Worm (Caenorhabditis elegans) whole organism, L4 larva: ENCODE measurements around the gene R11D1.12.
A peak's percentile ranks its signal among the peaks of the same experiment; 100 is the strongest.

Experiments
- ceh-28 ChIP-seq: fragments of 150-350 bp; optimal IDR thresholded peaks from 2 replicates; lab custom pipeline; 2014; ENCODE audit warnings: missing biosample characterization, missing genetic modification reagents, missing genetic modification characterization
- hif-1 ChIP-seq, 2 experiments: sonication (generic microtip); optimal IDR thresholded peaks; 2 replicates each; lab custom pipeline; 2016 to 2017; ENCODE audit warnings: missing compliant biosample characterization in 2 of 2, missing genetic modification characterization in 2 of 2, missing genetic modification reagents in 2 of 2, missing genotype in 2 of 2, mild to moderate bottlenecking in 1 of 2
- jun-1 ChIP-seq: fragments of 150-350 bp; optimal IDR thresholded peaks from 2 replicates; lab custom pipeline; 2014; ENCODE audit warnings: missing biosample characterization, missing genetic modification reagents, missing genetic modification characterization
- lsy-2 ChIP-seq, 2 experiments: fragments of 150-350 bp in 1 of 2; sonication (generic microtip) in 1 of 2; optimal IDR thresholded peaks; 2 replicates each; lab custom pipeline; 2014 to 2017; ENCODE audit warnings: missing biosample characterization in 2 of 2, missing genetic modification characterization in 2 of 2
- madf-9 ChIP-seq: fragments of 200-800 bp; sonication (Bioruptor generic); conservative IDR thresholded peaks from 2 replicates; pipeline ENCODE4 v1.3.6; 2022; ENCODE audit warnings: missing genetic modification reagents, missing genetic modification characterization, missing compliant biosample characterization
- mep-1 ChIP-seq: fragments of 150-350 bp; sonication (generic microtip); optimal IDR thresholded peaks from 3 replicates; lab custom pipeline; 2014; ENCODE audit warnings: missing biosample characterization, missing genetic modification characterization
- nhr-10 ChIP-seq: fragments of 150-350 bp; optimal IDR thresholded peaks from 2 replicates; lab custom pipeline; 2014; ENCODE audit warnings: missing biosample characterization, missing genetic modification characterization
- nhr-11 ChIP-seq: fragments of 150-350 bp; optimal IDR thresholded peaks from 2 replicates; lab custom pipeline; 2014; ENCODE audit warnings: missing biosample characterization, missing genetic modification characterization
- pqm-1 ChIP-seq: sonication (generic microtip); optimal IDR thresholded peaks from 2 replicates; lab custom pipeline; 2017; ENCODE audit warnings: missing biosample characterization, missing genetic modification characterization
- snpc-1.2 ChIP-seq: fragments of 200-800 bp; sonication (Bioruptor generic); IDR thresholded peaks from 2 replicates; pipeline ENCODE4 v1.3.6; 2022; ENCODE audit warnings: missing genetic modification reagents, missing genetic modification characterization, missing compliant biosample characterization
- zag-1 ChIP-seq: fragments of 150-350 bp; optimal IDR thresholded peaks from 2 replicates; lab custom pipeline; 2014; ENCODE audit warnings: missing biosample characterization, missing genetic modification characterization

ce11 chrV:12697364-12697901, 28.4 kb downstream of the R11D1.12 start, which contains the start of gene istr-1:
- TF ChIP-seq jun-1 (tag; lab: Kevin White, UChicago) (no peak), mep-1 (no peak), zag-1 (no peak), snpc-1.2 (GFP tag; lab: Robert Waterston, UW) (no peak), nhr-11 (peak; percentile 52), pqm-1 (no peak), hif-1 (tag; optimal IDR thresholded peaks at IDR 0.05; lab: Kevin White, UChicago) (no peak), madf-9 (GFP tag; lab: Robert Waterston, UW) (no peak), ceh-28 (tag; lab: Kevin White, UChicago) (no peak), nhr-10 (tag; lab: Kevin White, UChicago) (no peak), lsy-2 (tag; optimal IDR thresholded peaks at IDR 0.05; lab: Kevin White, UChicago) (peak in 1 of 2 experiments; percentile 47)
